Worm (Caenorhabditis elegans): Measurements from ENCODE around the gene ctsa-3.2.

DNA sequence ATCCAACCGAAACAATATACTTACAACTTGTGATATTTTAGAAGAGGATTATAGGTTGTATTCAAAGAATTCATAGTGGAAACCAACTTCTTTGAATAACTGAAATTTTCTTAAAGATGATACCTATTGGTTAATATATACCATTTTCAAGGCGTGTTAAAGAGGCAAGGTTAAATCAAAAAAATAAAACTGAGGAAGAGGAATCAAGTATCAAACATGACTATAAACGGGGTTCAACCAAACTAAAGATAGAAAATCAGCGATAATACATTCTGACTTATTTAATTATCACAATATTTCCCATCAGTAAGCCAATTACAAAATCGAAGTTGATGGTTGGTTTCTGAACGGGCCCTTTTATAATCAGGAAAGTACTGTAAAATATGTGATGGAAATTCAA lies 13.6 kb upstream of the ctsa-3.2 start, which contains the start of gene chil-3:
- TF ChIP-seq ceh-22 (tag; optimal IDR thresholded peaks at IDR 0.05) (no peak), sox-4 (tag; optimal IDR thresholded peaks at IDR 0.05) (no peak), lim-6 (tag; optimal IDR thresholded peaks at IDR 0.05) (no peak), hlh-8 (tag; optimal IDR thresholded peaks at IDR 0.05) (no peak), pax-1 (tag; optimal IDR thresholded peaks at IDR 0.05) (no peak), pha-2 (tag; optimal IDR thresholded peaks at IDR 0.05) (no peak), nfya-1 (tag; optimal IDR thresholded peaks at IDR 0.05) (no peak), che-1 (tag; optimal IDR thresholded peaks at IDR 0.05) (no peak), lin-11 (tag; optimal IDR thresholded peaks at IDR 0.05) (no peak)

All from whole organism, late embryonic.